Fruit fly (Drosophila melanogaster): ENCODE measurements around the gene ABCB7.

- TF ChIP-seq pan (optimal IDR thresholded peaks at IDR 0.05) (no peak), usp (GFP tag; optimal IDR thresholded peaks at IDR 0.05) (no peak)
Observed at dm6 chr3L:1672627-1673026, 54.4 kb downstream of the ABCB7 start, which contains the start of gene CG13930.

Measured in whole organism.